Fruit fly (Drosophila melanogaster) whole organism, embryonic: ENCODE results near the gene CG3448.
A peak's percentile ranks its signal among the peaks of the same experiment; 100 is the strongest.

Experiments
- Aef1 ChIP-seq: fragments of 200-800 bp; sonication (Bioruptor generic); IDR thresholded peaks from 3 replicates; pipeline ENCODE4 v1.3.6; 2022; ENCODE audit warnings: missing biosample characterization, missing genetic modification characterization
- CG10147 ChIP-seq: fragments of 200-800 bp; sonication (Bioruptor generic); optimal IDR thresholded peaks from 2 replicates; lab custom pipeline; 2019; ENCODE audit warnings: missing biosample characterization, mild to moderate bottlenecking, missing genetic modification characterization, moderate library complexity
- CG10209 ChIP-seq: fragments of 200-800 bp; sonication (Bioruptor generic); optimal IDR thresholded peaks from 3 replicates; lab custom pipeline; 2017; ENCODE audit warnings: missing biosample characterization, mild to moderate bottlenecking, missing genetic modification characterization, missing genetic modification reagents
- CG10543 ChIP-seq: fragments of 200-800 bp; sonication (Bioruptor generic); optimal IDR thresholded peaks from 3 replicates; lab custom pipeline; 2017; ENCODE audit warnings: missing biosample characterization, mild to moderate bottlenecking, missing genetic modification characterization, moderate library complexity
- CG10654 ChIP-seq: fragments of 200-800 bp; sonication (Bioruptor generic); optimal IDR thresholded peaks from 2 replicates; lab custom pipeline; 2016; ENCODE audit warnings: missing biosample characterization, missing genetic modification characterization
- CG11247 ChIP-seq: fragments of 200-800 bp; sonication (Bioruptor generic); IDR thresholded peaks from 2 replicates; pipeline ENCODE4 v1.3.6; 2022; ENCODE audit warnings: missing biosample characterization, missing genetic modification characterization
- CG12744 ChIP-seq: fragments of 200-800 bp; sonication (Bioruptor generic); optimal IDR thresholded peaks from 2 replicates; lab custom pipeline; 2016; ENCODE audit warnings: missing biosample characterization, missing genetic modification characterization
- CG15073 ChIP-seq: fragments of 200-800 bp; sonication (Bioruptor generic); optimal IDR thresholded peaks from 2 replicates; lab custom pipeline; 2016; ENCODE audit warnings: missing biosample characterization, missing genetic modification characterization
- CG15269 ChIP-seq: fragments of 200-800 bp; sonication (Bioruptor generic); optimal IDR thresholded peaks from 2 replicates; lab custom pipeline; 2018; ENCODE audit warnings: missing biosample characterization, mild to moderate bottlenecking, missing genetic modification characterization, moderate library complexity
- CG1602 ChIP-seq: fragments of 200-800 bp; sonication (Bioruptor generic); optimal IDR thresholded peaks from 3 replicates; lab custom pipeline; 2016; ENCODE audit warnings: missing biosample characterization, missing genetic modification characterization
- CG1792 ChIP-seq: fragments of 200-800 bp; sonication (Bioruptor generic); optimal IDR thresholded peaks from 2 replicates; lab custom pipeline; 2016; ENCODE audit warnings: missing biosample characterization, missing genetic modification characterization
- CG32532 ChIP-seq: fragments of 200-800 bp; sonication (Bioruptor generic); IDR thresholded peaks from 2 replicates; pipeline ENCODE4 v1.3.6; 2022; ENCODE audit warnings: missing biosample characterization, missing genetic modification characterization
- CG33213 ChIP-seq: fragments of 200-800 bp; sonication (Bioruptor generic); optimal IDR thresholded peaks from 3 replicates; lab custom pipeline; 2016; ENCODE audit warnings: missing biosample characterization, missing genetic modification characterization
- CG33557 ChIP-seq: fragments of 200-800 bp; sonication (Bioruptor generic); optimal IDR thresholded peaks from 2 replicates; lab custom pipeline; 2019; ENCODE audit warnings: missing biosample characterization, mild to moderate bottlenecking, missing genetic modification characterization, moderate library complexity
- CG3726 ChIP-seq: fragments of 200-800 bp; sonication (Bioruptor generic); IDR thresholded peaks from 3 replicates; pipeline ENCODE4, ENCODE4 v1.3.6; 2022; ENCODE audit warnings: missing biosample characterization, missing genetic modification characterization
- CG3838 ChIP-seq: fragments of 200-800 bp; sonication (Bioruptor generic); optimal IDR thresholded peaks from 3 replicates; lab custom pipeline; 2016; ENCODE audit warnings: missing biosample characterization, missing genetic modification characterization
- CG4360 ChIP-seq: fragments of 200-800 bp; sonication (Bioruptor generic); IDR thresholded peaks from 2 replicates; pipeline ENCODE4 v1.3.6; 2022; ENCODE audit warnings: missing biosample characterization, missing genetic modification characterization
- CG4404 ChIP-seq: fragments of 200-800 bp; sonication (Bioruptor generic); IDR thresholded peaks from 2 replicates; pipeline ENCODE4 v1.3.6; 2022; ENCODE audit warnings: missing biosample characterization, missing genetic modification characterization
- CG4854 ChIP-seq: fragments of 200-800 bp; sonication (Bioruptor generic); optimal IDR thresholded peaks from 2 replicates; lab custom pipeline; 2016; ENCODE audit warnings: missing biosample characterization, missing genetic modification characterization, inconsistent platforms
- CG7839 ChIP-seq: fragments of 200-800 bp; sonication (Bioruptor generic); optimal IDR thresholded peaks from 3 replicates; lab custom pipeline; 2018; ENCODE audit warnings: missing biosample characterization, mild to moderate bottlenecking, missing genetic modification characterization, moderate library complexity
- CG8924 ChIP-seq: fragments of 200-800 bp; optimal IDR thresholded peaks from 3 replicates; lab custom pipeline; 2019; ENCODE audit warnings: missing biosample characterization, mild to moderate bottlenecking, missing genetic modification characterization, moderate library complexity
- CG9727 ChIP-seq: fragments of 200-800 bp; sonication (Bioruptor generic); optimal IDR thresholded peaks from 3 replicates; lab custom pipeline; 2017; ENCODE audit warnings: missing biosample characterization, mild to moderate bottlenecking, missing genetic modification characterization
- Drgx ChIP-seq: fragments of 200-800 bp; sonication (Bioruptor generic); IDR thresholded peaks from 2 replicates; pipeline ENCODE4 v1.3.6; 2022; ENCODE audit warnings: missing biosample characterization, missing genetic modification characterization
- Fer1 ChIP-seq: fragments of 200-800 bp; sonication (Bioruptor generic); optimal IDR thresholded peaks from 2 replicates; lab custom pipeline; 2017; ENCODE audit warnings: missing biosample characterization, mild to moderate bottlenecking, missing genetic modification characterization
- HLHmδ ChIP-seq: fragments of 200-800 bp; sonication (Bioruptor generic); optimal IDR thresholded peaks from 2 replicates; lab custom pipeline; 2018; ENCODE audit warnings: missing biosample characterization, mild to moderate bottlenecking, missing genetic modification characterization, moderate library complexity
- Hey ChIP-seq: fragments of 200-800 bp; sonication (Bioruptor generic); optimal IDR thresholded peaks from 3 replicates; lab custom pipeline; 2018; ENCODE audit warnings: missing biosample characterization, mild to moderate bottlenecking, missing genetic modification characterization
- HmgZ ChIP-seq: fragments of 200-800 bp; sonication (Bioruptor generic); optimal IDR thresholded peaks from 2 replicates; lab custom pipeline; 2018; ENCODE audit warnings: missing biosample characterization, mild to moderate bottlenecking, missing genetic modification characterization
- Jarid2 ChIP-seq: fragments of 200-800 bp; sonication (Bioruptor generic); optimal IDR thresholded peaks from 3 replicates; lab custom pipeline; 2017; ENCODE audit warnings: mild to moderate bottlenecking, missing biosample characterization, missing genetic modification reagents, missing genetic modification characterization
- MBD-R2 ChIP-seq: fragments of 200-800 bp; sonication (Bioruptor generic); IDR thresholded peaks from 2 replicates; pipeline ENCODE4 v1.3.6; 2022; ENCODE audit warnings: missing biosample characterization, missing genetic modification characterization
- Neu2 ChIP-seq: fragments of 200-800 bp; sonication (Bioruptor generic); optimal IDR thresholded peaks from 3 replicates; lab custom pipeline; 2016; ENCODE audit warnings: missing biosample characterization, missing genetic modification characterization, borderline replicate concordance
- Nf-YA ChIP-seq: fragments of 200-800 bp; sonication (Bioruptor generic); IDR thresholded peaks from 2 replicates; pipeline ENCODE4 v1.3.6; 2022; ENCODE audit warnings: missing biosample characterization, missing genetic modification characterization
- Nf-YB ChIP-seq: fragments of 200-800 bp; sonication (Bioruptor generic); optimal IDR thresholded peaks from 3 replicates; lab custom pipeline; 2019; ENCODE audit warnings: missing biosample characterization, mild to moderate bottlenecking, missing genetic modification characterization, moderate library complexity
- NfI ChIP-seq: fragments of 200-800 bp; sonication (Bioruptor generic); optimal IDR thresholded peaks from 3 replicates; lab custom pipeline; 2018; ENCODE audit warnings: missing biosample characterization, mild to moderate bottlenecking, missing genetic modification characterization, moderate library complexity
- Pdp1 ChIP-seq, 2 experiments: fragments of 200-800 bp; sonication (Bioruptor generic); optimal IDR thresholded peaks; 3 replicates each; lab custom pipeline; 2016; ENCODE audit warnings: missing biosample characterization in 2 of 2, missing genetic modification characterization in 2 of 2, mild to moderate bottlenecking in 1 of 2, moderate library complexity in 1 of 2
- bowl ChIP-seq: fragments of 200-800 bp; sonication (Bioruptor generic); IDR thresholded peaks from 2 replicates; pipeline ENCODE4 v1.3.6; 2022; ENCODE audit warnings: missing biosample characterization, missing genetic modification characterization
- cas ChIP-seq: fragments of 200-800 bp; sonication (Bioruptor generic); IDR thresholded peaks from 2 replicates; pipeline ENCODE4 v1.3.6; 2022; ENCODE audit warnings: missing biosample characterization, missing genetic modification characterization
- cwo ChIP-seq: fragments of 200-800 bp; sonication (Bioruptor generic); optimal IDR thresholded peaks from 3 replicates; lab custom pipeline; 2017; ENCODE audit warnings: missing biosample characterization, missing genetic modification characterization, mild to moderate bottlenecking, moderate library complexity, missing genetic modification reagents
- dpn ChIP-seq, 2 experiments: fragments of 200-800 bp; sonication (Bioruptor generic); optimal IDR thresholded peaks; 3 replicates each; lab custom pipeline; 2016; ENCODE audit warnings: missing biosample characterization in 2 of 2, missing genetic modification characterization in 2 of 2
- dysf ChIP-seq: fragments of 200-800 bp; sonication (Bioruptor generic); IDR thresholded peaks from 3 replicates; pipeline ENCODE4 v1.3.6; 2022; ENCODE audit warnings: missing biosample characterization, missing genetic modification characterization
- ftz-f1 ChIP-seq: fragments of 200-800 bp; sonication (Bioruptor generic); optimal IDR thresholded peaks from 2 replicates; lab custom pipeline; 2016; ENCODE audit warnings: missing biosample characterization, missing genetic modification characterization
- gcm2 ChIP-seq: fragments of 200-800 bp; sonication (Bioruptor generic); optimal IDR thresholded peaks from 2 replicates; lab custom pipeline; 2016; ENCODE audit warnings: missing biosample characterization, missing genetic modification characterization
- gem ChIP-seq: fragments of 200-800 bp; sonication (Bioruptor generic); optimal IDR thresholded peaks from 2 replicates; lab custom pipeline; 2019; ENCODE audit warnings: missing biosample characterization, mild to moderate bottlenecking, missing genetic modification characterization, moderate library complexity
- gsb-n ChIP-seq: fragments of 200-800 bp; sonication (Bioruptor generic); optimal IDR thresholded peaks from 3 replicates; lab custom pipeline; 2018; ENCODE audit warnings: missing biosample characterization, mild to moderate bottlenecking, missing genetic modification characterization
- ham ChIP-seq: fragments of 200-800 bp; sonication (Bioruptor generic); IDR thresholded peaks from 2 replicates; pipeline ENCODE4 v1.3.6; 2022; ENCODE audit warnings: missing biosample characterization, missing genetic modification characterization
- hth ChIP-seq: fragments of >200 bp; optimal IDR thresholded peaks from 2 replicates; lab custom pipeline; 2017; ENCODE audit warnings: inconsistent platforms
- jigr1 ChIP-seq: fragments of 200-800 bp; sonication (Bioruptor generic); IDR thresholded peaks from 3 replicates; pipeline ENCODE4 v1.3.6; 2022; ENCODE audit warnings: missing biosample characterization, missing genetic modification characterization
- mld ChIP-seq: fragments of 200-800 bp; sonication (Bioruptor generic); IDR thresholded peaks from 3 replicates; pipeline ENCODE4 v1.3.6; 2022; ENCODE audit warnings: missing biosample characterization, missing genetic modification characterization; ENCODE audit not compliant: partially characterized antibody
- nom ChIP-seq: fragments of 200-800 bp; sonication (Bioruptor generic); optimal IDR thresholded peaks from 2 replicates; lab custom pipeline; 2017; ENCODE audit warnings: missing biosample characterization, missing genetic modification characterization, mild to moderate bottlenecking, moderate library complexity, missing genetic modification reagents
- pho ChIP-seq: fragments of 200-800 bp; sonication (Bioruptor generic); optimal IDR thresholded peaks from 2 replicates; lab custom pipeline; 2016; ENCODE audit warnings: missing biosample characterization, missing genetic modification characterization
- prd ChIP-seq, 3 experiments: fragments of >200 bp in 2 of 3; fragments of 200-800 bp in 1 of 3; sonication (Bioruptor generic) in 1 of 3; optimal IDR thresholded peaks in 2 of 3; IDR thresholded peaks in 1 of 3; 2 replicates in 2 of 3; 3 replicates in 1 of 3; pipeline versions ENCODE4 v1.3.6 to Lab custom; 2017 to 2022; ENCODE audit warnings: missing biosample characterization in 1 of 3, missing genetic modification characterization in 1 of 3
- run ChIP-seq: fragments of 200-800 bp; sonication (Bioruptor generic); optimal IDR thresholded peaks from 3 replicates; lab custom pipeline; 2018; ENCODE audit warnings: missing biosample characterization, mild to moderate bottlenecking, missing genetic modification characterization
- yki ChIP-seq: fragments of >200 bp; optimal IDR thresholded peaks from 3 replicates; lab custom pipeline; 2018

Gene CG3448

DNA sequence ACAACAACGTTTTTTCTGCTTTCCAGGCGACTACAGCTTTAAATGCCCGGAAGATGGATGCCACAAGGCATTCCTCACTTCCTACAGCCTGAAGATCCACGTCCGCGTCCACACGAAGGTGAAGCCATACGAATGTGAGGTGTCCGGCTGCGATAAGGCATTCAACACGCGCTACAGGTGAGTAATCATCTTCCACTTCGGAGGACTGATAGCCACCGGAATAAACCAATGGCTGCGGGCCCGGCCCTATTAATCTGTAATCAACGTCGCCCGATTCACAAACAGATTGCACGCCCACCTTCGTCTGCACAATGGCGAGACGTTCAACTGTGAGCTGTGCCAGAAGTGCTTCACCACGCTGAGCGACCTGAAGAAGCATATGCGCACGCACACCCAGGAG lies 15.5 kb downstream of the CG3448 start (continued):
- TF ChIP-seq CG4360 (GFP tag; lab: Robert Waterston, UW) (no peak), CG7839 (tag; lab: Kevin White, UChicago) (no peak), prd (optimal IDR thresholded peaks at IDR 0.05; lab: Kevin White, UChicago) (no peak), prd (GFP tag; IDR thresholded peaks at IDR 0.05; lab: Robert Waterston, UW) (no peak), Nf-YA (GFP tag; lab: Robert Waterston, UW) (peak; percentile 14; the same call in 1 of the 2 replicates), CG8924 (no peak), Nf-YB (GFP tag; lab: Kevin White, UChicago) (peak; percentile 54), cas (GFP tag; lab: Robert Waterston, UW) (no peak), NfI (GFP tag; lab: Kevin White, UChicago) (no peak), CG10209 (no peak), CG1792 (no peak), HmgZ (tag; lab: Kevin White, UChicago) (peak; percentile 13), bowl (GFP tag; lab: Robert Waterston, UW) (no peak), MBD-R2 (GFP tag; lab: Robert Waterston, UW) (no peak), Hey (tag; lab: Kevin White, UChicago) (peak; percentile 57), dpn (GFP tag; optimal IDR thresholded peaks at IDR 0.05; lab: Kevin White, UChicago) (no peak), CG10147 (no peak), yki (lab: Kevin White, UChicago) (no peak), mld (no peak), CG11247 (GFP tag; lab: Robert Waterston, UW) (no peak), CG33557 (GFP tag; lab: Kevin White, UChicago) (no peak), dysf (GFP tag; lab: Robert Waterston, UW) (no peak), CG15269 (tag; lab: Kevin White, UChicago) (no peak), CG1602 (GFP tag; lab: Kevin White, UChicago) (no peak), pho (GFP tag; lab: Kevin White, UChicago) (no peak), run (tag; lab: Kevin White, UChicago) (no peak), CG10654 (GFP tag; lab: Kevin White, UChicago) (no peak), Pdp1 (GFP tag; optimal IDR thresholded peaks at IDR 0.05; lab: Kevin White, UChicago) (no peak), Neu2 (GFP tag; lab: Kevin White, UChicago) (no peak), Drgx (GFP tag; lab: Robert Waterston, UW) (no peak), gem (tag; lab: Kevin White, UChicago) (no peak), gcm2 (GFP tag; lab: Kevin White, UChicago) (no peak), nom (GFP tag; lab: Kevin White, UChicago) (no peak), CG3726 (GFP tag; lab: Robert Waterston, UW) (no peak), CG9727 (no peak), jigr1 (no peak), CG15073 (GFP tag; lab: Kevin White, UChicago) (no peak), HLHmδ (GFP tag; lab: Kevin White, UChicago) (no peak), CG3838 (no peak), ftz-f1 (GFP tag; lab: Kevin White, UChicago) (no peak), gsb-n (tag; lab: Kevin White, UChicago) (no peak), Jarid2 (GFP tag; lab: Kevin White, UChicago) (no peak), CG4854 (no peak), hth (lab: Kevin White, UChicago) (no peak), CG12744 (GFP tag; lab: Kevin White, UChicago) (no peak), CG32532 (GFP tag; lab: Robert Waterston, UW) (no peak), Fer1 (GFP tag; lab: Kevin White, UChicago) (no peak), CG4404 (no peak), ham (GFP tag; lab: Robert Waterston, UW) (no peak), Aef1 (no peak), CG10543 (GFP tag; lab: Kevin White, UChicago) (peak; percentile 17), cwo (GFP tag; lab: Kevin White, UChicago) (peak; percentile 3), CG33213 (GFP tag; lab: Kevin White, UChicago) (no peak)
